Fruit fly (Drosophila melanogaster): ENCODE data around the gene CG14441.

Gene CG14441

DNA sequence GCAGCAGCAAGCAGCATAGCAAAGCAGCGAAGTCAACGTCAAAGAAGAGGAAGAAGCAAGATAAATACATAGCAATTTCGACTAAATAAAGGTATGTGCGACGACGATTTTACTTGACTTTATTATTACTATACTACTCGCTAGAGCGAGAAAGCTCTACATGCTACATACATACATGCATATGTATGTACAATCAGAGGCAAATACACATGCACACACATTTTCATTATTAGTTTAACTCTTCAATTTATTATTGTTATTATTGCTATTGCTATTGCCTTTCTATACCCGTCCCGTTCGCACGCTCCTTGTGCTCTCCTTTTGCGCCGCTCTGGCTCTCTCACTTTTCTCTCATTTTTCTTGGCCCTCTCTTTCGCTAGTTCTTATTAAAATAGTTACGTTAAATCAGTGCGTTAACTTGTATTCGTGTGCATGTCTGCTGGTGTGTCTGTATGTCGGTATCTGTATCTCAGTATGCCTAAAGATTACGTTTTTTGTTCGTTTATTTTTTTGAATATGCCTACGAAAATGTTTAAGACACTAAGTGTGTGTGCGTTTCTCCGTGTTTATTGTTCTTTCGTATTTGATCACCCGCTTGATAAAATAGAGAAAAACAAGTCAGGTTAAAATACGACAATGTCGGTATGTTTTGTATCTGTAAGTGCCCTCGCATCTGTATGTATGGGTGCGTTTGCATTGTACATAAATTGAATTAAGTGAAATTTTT is 1.1 kb downstream of the CG14441 start (continued):
- no peak for TF ChIP-seq Bgb (GFP tag; IDR thresholded peaks at IDR 0.05; ENCODE audit: partially characterized antibody)
- TF ChIP-seq CG13296 (GFP tag; optimal IDR thresholded peaks at IDR 0.05): no peak
- TF ChIP-seq CG10321 (GFP tag; IDR thresholded peaks at IDR 0.05): peak; percentile 52; the same call in 1 of the 2 replicates
- peak in 1 of 2 experiments; percentile 24 for TF ChIP-seq tll (GFP tag; optimal IDR thresholded peaks at IDR 0.05)

DNA sequence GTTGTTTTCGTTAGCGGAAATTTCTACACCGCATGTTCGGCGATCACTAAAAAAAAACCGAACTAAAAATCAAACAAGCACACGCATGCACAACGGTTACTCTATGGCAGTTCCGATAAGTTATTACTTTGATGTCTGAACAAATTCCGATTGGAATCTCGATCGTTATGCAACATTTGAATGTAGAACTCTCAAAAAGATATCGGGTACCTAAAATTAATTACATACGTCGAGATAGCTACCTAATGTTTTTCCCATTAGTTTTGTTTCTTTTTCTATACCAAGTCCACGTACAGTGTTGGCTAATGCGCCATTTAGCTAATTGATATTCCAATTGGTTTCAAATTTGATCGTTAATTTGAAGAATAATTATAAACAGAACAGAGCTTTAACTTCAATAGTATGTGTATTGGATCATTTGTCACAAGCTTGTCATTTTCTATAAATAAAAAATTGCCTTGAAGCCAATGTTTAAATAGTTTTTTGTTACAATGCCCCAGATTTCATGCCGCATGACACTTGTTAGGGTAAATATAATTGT is 1.8 kb downstream of the CG14441 start:
- TF ChIP-seq sr (GFP tag; IDR thresholded peaks at IDR 0.05) (no peak), Pdp1 (GFP tag; optimal IDR thresholded peaks at IDR 0.05) (peak in 1 of 2 experiments; percentile 86), seq (GFP tag; IDR thresholded peaks at IDR 0.05) (no peak), zen (tag; optimal IDR thresholded peaks at IDR 0.05) (peak; percentile 4), vvl (GFP tag; IDR thresholded peaks at IDR 0.05) (no peak), grn (GFP tag; optimal IDR thresholded peaks at IDR 0.05) (peak; percentile 30), Neu2 (GFP tag; optimal IDR thresholded peaks at IDR 0.05; ENCODE audit: borderline replicate concordance) (no peak), p53 (GFP tag; optimal IDR thresholded peaks at IDR 0.05) (peak; percentile 58), cg (GFP tag; optimal IDR thresholded peaks at IDR 0.05) (no peak), CG10431 (GFP tag; optimal IDR thresholded peaks at IDR 0.05) (no peak), Elba2 (GFP tag; optimal IDR thresholded peaks at IDR 0.05) (peak; percentile 86), insv (GFP tag; optimal IDR thresholded peaks at IDR 0.05) (peak in 1 of 2 experiments; percentile 89)

DNA sequence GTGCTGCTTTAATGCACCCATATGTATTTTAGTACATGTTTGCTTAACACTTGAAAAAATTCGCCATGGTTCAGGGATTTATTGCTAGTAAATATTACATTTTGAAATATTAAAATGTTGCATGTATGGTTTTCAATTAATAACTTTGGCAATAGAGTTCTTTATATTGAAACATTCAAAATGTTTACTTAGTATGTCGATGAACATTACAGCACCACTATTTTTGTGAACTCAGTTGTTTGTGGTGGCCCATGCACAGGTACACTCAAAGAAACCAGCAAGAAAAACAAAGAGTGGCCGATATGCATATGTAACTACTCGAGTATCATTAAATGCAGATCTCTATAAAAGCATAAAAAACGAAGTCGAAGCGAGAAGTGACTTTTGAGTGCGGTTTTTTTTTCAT is 2.7 kb downstream of the CG14441 start:
- TF ChIP-seq CG16779 (GFP tag; IDR thresholded peaks at IDR 0.05) (no peak), Fer3 (tag; optimal IDR thresholded peaks at IDR 0.05) (peak; percentile 40), sens (GFP tag) (peak; percentile 95), CG17186 (GFP tag; optimal IDR thresholded peaks at IDR 0.05) (peak; percentile 5), pho (GFP tag; optimal IDR thresholded peaks at IDR 0.05) (no peak), CHES-1-like (GFP tag; optimal IDR thresholded peaks at IDR 0.05) (peak; percentile 16), CG12659 (GFP tag; optimal IDR thresholded peaks at IDR 0.05) (peak; percentile 56), ash1 (GFP tag; optimal IDR thresholded peaks at IDR 0.05) (no peak), Dfd (GFP tag; optimal IDR thresholded peaks at IDR 0.05) (no peak), p53 (GFP tag; optimal IDR thresholded peaks at IDR 0.05) (no peak), toy (GFP tag; IDR thresholded peaks at IDR 0.05) (no peak), CG9215 (GFP tag; IDR thresholded peaks at IDR 0.05) (no peak), CG10267 (tag; optimal IDR thresholded peaks at IDR 0.05) (peak; percentile 63), CG18599 (GFP tag; optimal IDR thresholded peaks at IDR 0.05) (peak; percentile 46), tap (tag; optimal IDR thresholded peaks at IDR 0.05) (peak; percentile 69), Oli (tag; optimal IDR thresholded peaks at IDR 0.05) (peak; percentile 81), Nf-YC (tag; optimal IDR thresholded peaks at IDR 0.05) (peak; percentile 18), prd (optimal IDR thresholded peaks at IDR 0.05) (no peak), prd (GFP tag; IDR thresholded peaks at IDR 0.05) (peak; percentile 71; the same call in 2 of the 3 replicates), CG17361 (GFP tag; IDR thresholded peaks at IDR 0.05) (peak; percentile 82), dati (GFP tag; IDR thresholded peaks at IDR 0.05) (0 out of 2 replicates have a peak, but pooled peaks have one; percentile 15), her (GFP tag; optimal IDR thresholded peaks at IDR 0.05) (peak; percentile 23), CG7556 (GFP tag; optimal IDR thresholded peaks at IDR 0.05) (peak; percentile 59), H2.0 (GFP tag; IDR thresholded peaks at IDR 0.05) (peak; percentile 41; the same call in 1 of the 2 replicates), PHDP (tag; optimal IDR thresholded peaks at IDR 0.05) (peak; percentile 64), org-1 (GFP tag; optimal IDR thresholded peaks at IDR 0.05) (peak; percentile 54), CkIIα-i1 (GFP tag; IDR thresholded peaks at IDR 0.05) (no peak), tio (GFP tag; optimal IDR thresholded peaks at IDR 0.05) (peak; percentile 58), Adf1 (GFP tag; IDR thresholded peaks at IDR 0.05) (no peak), CG12155 (GFP tag; optimal IDR thresholded peaks at IDR 0.05) (no peak), sqz (GFP tag; optimal IDR thresholded peaks at IDR 0.05) (no peak), Ets97D (GFP tag; optimal IDR thresholded peaks at IDR 0.05) (no peak)

Measured in whole organism, embryonic.